Worm (Caenorhabditis elegans): ENCODE measurements around the gene ugt-10.

The ugt-10 gene

DNA sequence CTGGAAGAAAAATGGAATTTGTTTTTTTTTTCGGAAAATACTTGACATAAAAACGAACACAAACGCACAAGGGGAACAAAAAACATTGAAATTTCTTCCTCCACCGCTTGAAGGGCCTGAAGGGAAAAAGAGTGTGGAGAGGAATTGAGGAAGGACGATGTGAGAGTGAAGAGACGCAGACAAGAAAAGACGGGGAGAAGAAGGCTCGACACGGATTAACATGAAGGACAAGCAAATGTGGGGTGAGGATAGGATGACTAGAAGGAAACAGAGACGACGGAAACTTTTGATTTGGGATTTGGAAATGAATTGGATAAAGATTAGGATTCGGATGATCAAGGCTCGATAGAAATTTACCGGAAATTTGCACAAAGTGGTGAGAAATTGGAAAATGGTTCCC is 39.4 kb downstream of the ugt-10 start (continued):
- TF ChIP-seq pqm-1 (tag; optimal IDR thresholded peaks at IDR 0.05) (no peak), mdt-29 (GFP tag; IDR thresholded peaks at IDR 0.05) (no peak), lsy-2 (tag; optimal IDR thresholded peaks at IDR 0.05) (peak in 1 of 2 experiments; percentile 5), madf-9 (GFP tag; conservative IDR thresholded peaks at IDR 0.05) (no peak), tag-97 (GFP tag; IDR thresholded peaks at IDR 0.05) (no peak)

DNA sequence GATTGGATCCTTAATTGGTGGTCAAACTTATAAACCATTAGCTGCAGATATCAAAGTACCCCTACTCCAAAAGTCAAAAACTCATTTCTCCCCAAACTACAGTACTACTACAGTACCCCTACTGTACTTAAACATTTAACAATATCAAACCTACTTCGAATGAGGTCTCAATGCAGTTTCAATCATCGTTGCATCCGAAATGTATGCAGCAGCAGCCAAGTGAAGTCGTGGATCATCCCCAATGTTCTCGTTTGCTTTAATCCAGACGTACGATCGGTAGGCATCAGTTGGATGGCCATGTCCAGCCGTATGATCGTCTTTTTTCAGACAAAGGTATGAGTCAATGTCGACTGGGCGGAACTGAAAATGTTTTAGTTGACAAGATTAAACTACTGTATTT is 42.4 kb downstream of the ugt-10 start:
- TF ChIP-seq madf-9 (GFP tag; conservative IDR thresholded peaks at IDR 0.05) (no peak), lin-39 (tag; optimal IDR thresholded peaks at IDR 0.05) (no peak), aha-1 (tag) (peak; percentile 91), tra-1 (GFP tag; IDR thresholded peaks at IDR 0.05) (no peak)

DNA sequence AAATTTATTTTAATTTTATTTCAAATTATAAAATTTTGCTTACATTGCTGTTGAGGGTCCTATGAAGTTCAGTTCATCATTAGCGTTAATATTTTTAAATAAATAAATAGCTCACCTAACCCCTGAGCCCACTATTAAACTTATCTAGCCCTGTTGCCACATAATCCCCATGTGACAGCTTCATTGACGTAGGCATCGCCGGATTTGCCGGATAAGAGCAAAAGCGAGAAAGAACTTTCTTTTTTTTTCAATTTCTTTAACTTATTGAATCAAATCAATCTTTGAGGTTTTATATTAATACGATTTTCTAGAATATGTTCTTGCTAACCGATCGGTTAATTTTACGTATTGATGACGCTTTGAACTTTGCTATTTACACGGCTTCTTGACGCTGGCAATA is 48.0 kb downstream of the ugt-10 start:
- TF ChIP-seq zfp-2 (tag; optimal IDR thresholded peaks at IDR 0.05) (no peak), pha-4 (GFP tag; IDR thresholded peaks at IDR 0.05) (no peak), pha-4 (tag; optimal IDR thresholded peaks at IDR 0.05) (no peak), mes-2 (tag; optimal IDR thresholded peaks at IDR 0.05; ENCODE audit: poor library complexity, severe bottlenecking) (no peak), nhr-237 (tag; optimal IDR thresholded peaks at IDR 0.05) (no peak), unc-39 (tag; optimal IDR thresholded peaks at IDR 0.05) (no peak), zag-1 (tag; optimal IDR thresholded peaks at IDR 0.05) (no peak), nhr-28 (tag; optimal IDR thresholded peaks at IDR 0.05) (no peak), nhr-111 (GFP tag; optimal IDR thresholded peaks at IDR 0.05) (no peak), lir-3 (tag; optimal IDR thresholded peaks at IDR 0.05) (no peak), spr-1 (tag; optimal IDR thresholded peaks at IDR 0.05) (no peak), attf-4 (tag; optimal IDR thresholded peaks at IDR 0.05) (no peak)

DNA sequence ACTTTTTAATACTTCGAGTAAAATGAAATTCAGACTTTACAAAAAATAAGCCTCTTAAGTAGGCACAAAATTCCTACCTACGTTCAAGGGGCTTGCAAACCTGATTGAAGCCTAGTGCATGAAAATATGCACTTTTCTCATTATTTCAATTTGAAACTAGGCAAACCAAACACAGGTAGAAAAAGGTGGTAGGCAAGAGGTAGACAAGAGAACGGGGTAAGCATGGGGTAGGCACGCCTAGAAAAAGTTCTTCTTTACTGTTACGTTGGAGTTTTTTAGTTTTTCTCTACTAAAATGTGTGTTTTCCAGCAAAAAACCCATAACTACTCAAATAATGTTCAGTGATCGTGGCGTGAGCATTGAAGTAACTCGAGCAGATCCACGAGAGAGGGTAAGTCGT is 48.8 kb downstream of the ugt-10 start, which contains the start of gene nex-4:
Gene nex-4 (plus strand): TSS at position 301 of the 400 bp plus-strand sequence.
- TF ChIP-seq rbr-2 (tag; optimal IDR thresholded peaks at IDR 0.05) (no peak), ceh-44 (GFP tag; IDR thresholded peaks at IDR 0.05) (no peak), mep-1 (tag; optimal IDR thresholded peaks at IDR 0.05) (no peak), nhr-28 (tag; optimal IDR thresholded peaks at IDR 0.05) (no peak), zip-11 (GFP tag; IDR thresholded peaks at IDR 0.05) (no peak), ctbp-1 (GFP tag; IDR thresholded peaks at IDR 0.05) (no peak), zag-1 (tag; optimal IDR thresholded peaks at IDR 0.05) (no peak), F37D6.2 (tag; optimal IDR thresholded peaks at IDR 0.05) (no peak), T26A8.4 (GFP tag; IDR thresholded peaks at IDR 0.05) (no peak)

DNA sequence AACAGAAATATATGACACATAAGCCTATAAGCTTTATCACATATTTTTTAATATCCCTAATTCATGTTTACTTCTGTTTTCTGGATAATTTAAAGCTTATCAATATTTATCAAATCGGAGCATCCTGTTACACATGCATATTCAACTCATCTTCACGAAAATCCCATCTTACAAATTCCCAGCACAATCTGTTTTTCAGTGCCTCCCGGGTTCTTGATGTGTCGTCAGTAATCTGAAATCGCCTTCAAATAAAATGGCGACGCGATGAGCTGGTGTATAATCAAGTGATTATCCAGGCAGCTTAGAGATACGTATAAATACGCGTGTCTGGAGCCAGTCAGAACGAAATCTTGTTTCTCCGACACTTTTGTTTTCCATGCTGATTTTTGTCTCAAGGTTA is 49.5 kb downstream of the ugt-10 start:
- TF ChIP-seq tra-1 (GFP tag; IDR thresholded peaks at IDR 0.05) (no peak), ztf-11 (tag; optimal IDR thresholded peaks at IDR 0.05) (no peak), lir-3 (tag; optimal IDR thresholded peaks at IDR 0.05) (no peak), spr-1 (tag; optimal IDR thresholded peaks at IDR 0.05) (no peak), nhr-6 (tag; optimal IDR thresholded peaks at IDR 0.05) (no peak), pha-4 (GFP tag; IDR thresholded peaks at IDR 0.05) (no peak), pha-4 (tag; optimal IDR thresholded peaks at IDR 0.05) (no peak), lin-29 (GFP tag; IDR thresholded peaks at IDR 0.05) (no peak), tag-97 (GFP tag; IDR thresholded peaks at IDR 0.05) (no peak), mxl-3 (GFP tag; optimal IDR thresholded peaks at IDR 0.05) (no peak), lsy-2 (tag; optimal IDR thresholded peaks at IDR 0.05) (no peak), ZK337.2 (GFP tag; IDR thresholded peaks at IDR 0.05) (no peak), zip-2 (tag; optimal IDR thresholded peaks at IDR 0.05) (no peak), mes-2 (tag; optimal IDR thresholded peaks at IDR 0.05; ENCODE audit: poor library complexity, severe bottlenecking) (no peak), ceh-62 (tag; optimal IDR thresholded peaks at IDR 0.05) (no peak), unc-62 (GFP tag; optimal IDR thresholded peaks at IDR 0.05 in 1 of 2) (no peak), unc-62 (tag; optimal IDR thresholded peaks at IDR 0.05) (no peak), lim-7 (GFP tag; IDR thresholded peaks at IDR 0.05) (no peak), dpl-1 (GFP tag; optimal IDR thresholded peaks at IDR 0.05) (no peak), Y75B8A.6 (GFP tag; IDR thresholded peaks at IDR 0.05) (no peak), dmd-8 (GFP tag; IDR thresholded peaks at IDR 0.05) (no peak), pqm-1 (tag; optimal IDR thresholded peaks at IDR 0.05) (no peak)
